Worm (Caenorhabditis elegans): Measurements from ENCODE around the gene T05A7.11.

DNA sequence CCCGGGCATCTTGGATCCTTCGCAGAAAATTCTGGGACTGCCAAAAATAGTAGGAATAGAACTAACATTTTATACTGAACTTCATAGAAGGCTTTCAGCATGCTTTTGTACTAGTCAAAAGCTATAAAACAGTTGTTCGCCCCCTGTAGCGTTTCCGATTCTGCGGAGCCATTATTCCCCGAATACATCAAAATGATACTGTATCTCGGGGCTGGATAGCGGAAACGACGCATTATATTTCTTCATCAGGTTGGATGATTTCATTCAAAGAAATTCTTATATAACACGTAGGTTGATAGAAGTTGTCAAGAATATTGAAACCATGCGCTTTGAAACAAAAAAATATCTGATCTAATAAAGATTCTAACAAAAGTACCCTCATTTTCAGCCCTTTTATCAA, 47.3 kb downstream of the T05A7.11 start, which contains the start of gene clec-137:
- TF ChIP-seq pes-1 (GFP tag; IDR thresholded peaks at IDR 0.05) (no peak), F13C5.2 (tag; optimal IDR thresholded peaks at IDR 0.05) (no peak), ets-7 (tag; optimal IDR thresholded peaks at IDR 0.05) (no peak), tra-4 (tag; optimal IDR thresholded peaks at IDR 0.05) (no peak), sea-1 (GFP tag; conservative IDR thresholded peaks at IDR 0.05) (no peak), hnd-1 (tag; optimal IDR thresholded peaks at IDR 0.05) (no peak), hmbx-1 (tag; optimal IDR thresholded peaks at IDR 0.05) (no peak), tbx-11 (GFP tag; IDR thresholded peaks at IDR 0.05) (no peak), ama-1 (optimal IDR thresholded peaks at IDR 0.05) (no peak)
